Worm (Caenorhabditis elegans) whole organism, young adult: Measurements from ENCODE around the gene srbc-10.

ENCODE experiments used
- B0035.1 ChIP-seq: sonication (generic microtip); optimal IDR thresholded peaks from 2 replicates; lab custom pipeline; 2016; ENCODE audit warnings: missing genetic modification characterization, mild to moderate bottlenecking, missing compliant biosample characterization, missing genotype, missing genetic modification reagents
- C06A6.2 ChIP-seq: fragments of 200-800 bp; sonication (Bioruptor generic); conservative IDR thresholded peaks from 2 replicates; pipeline ENCODE4 v1.3.6; 2022; ENCODE audit warnings: missing genetic modification characterization, missing compliant biosample characterization
- D2030.7 ChIP-seq: fragments of 200-800 bp; sonication (Bioruptor generic); IDR thresholded peaks from 2 replicates; pipeline ENCODE4 v1.3.6; 2022; ENCODE audit warnings: missing genetic modification reagents, missing genetic modification characterization, missing compliant biosample characterization
- F10E7.11 ChIP-seq: sonication (generic microtip); optimal IDR thresholded peaks from 2 replicates; lab custom pipeline; 2017; ENCODE audit warnings: mild to moderate bottlenecking, missing genetic modification characterization, moderate library complexity, missing compliant biosample characterization
- F33H1.4 ChIP-seq: fragments of 200-800 bp; sonication (Bioruptor generic); IDR thresholded peaks from 2 replicates; pipeline ENCODE4 v1.3.6; 2022; ENCODE audit warnings: missing genetic modification reagents, missing genetic modification characterization, missing compliant biosample characterization
- F39B2.1 ChIP-seq: fragments of 200-800 bp; sonication (Bioruptor generic); IDR thresholded peaks from 2 replicates; pipeline ENCODE4 v1.3.6; 2022; ENCODE audit warnings: missing genetic modification reagents, missing genetic modification characterization, missing compliant biosample characterization
- F55B11.4 ChIP-seq: sonication (generic microtip); optimal IDR thresholded peaks from 2 replicates; lab custom pipeline; 2016; ENCODE audit warnings: missing compliant biosample characterization, missing genetic modification characterization, borderline replicate concordance; ENCODE audit not compliant: insufficient read depth
- K11D2.4 ChIP-seq: fragments of 200-800 bp; sonication (Bioruptor generic); IDR thresholded peaks from 2 replicates; pipeline ENCODE4 v1.3.6; 2022; ENCODE audit warnings: missing genetic modification reagents, missing genetic modification characterization, missing compliant biosample characterization
- Y53F4B.3 ChIP-seq: fragments of 200-800 bp; sonication (Bioruptor generic); IDR thresholded peaks from 2 replicates; pipeline ENCODE4 v1.3.6; 2022; ENCODE audit warnings: missing genetic modification reagents, missing genetic modification characterization, missing compliant biosample characterization
- aptf-3 ChIP-seq: fragments of 200-800 bp; sonication (Bioruptor generic); IDR thresholded peaks from 2 replicates; pipeline ENCODE4 v1.3.6; 2022; ENCODE audit warnings: missing genetic modification characterization, missing compliant biosample characterization
- attf-6 ChIP-seq: fragments of 200-800 bp; sonication (Bioruptor generic); IDR thresholded peaks from 2 replicates; pipeline ENCODE4 v1.3.6; 2022; ENCODE audit warnings: missing genetic modification reagents, missing genetic modification characterization, missing compliant biosample characterization
- cebp-2 ChIP-seq: fragments of 200-800 bp; sonication (Bioruptor generic); IDR thresholded peaks from 2 replicates; pipeline ENCODE4 v1.3.6; 2022; ENCODE audit warnings: missing genetic modification characterization, missing compliant biosample characterization
- ceh-40 ChIP-seq: fragments of 200-800 bp; sonication (Bioruptor generic); IDR thresholded peaks from 2 replicates; pipeline ENCODE4 v1.3.6; 2022; ENCODE audit warnings: missing genetic modification characterization, missing compliant biosample characterization
- ceh-58 ChIP-seq: fragments of 200-800 bp; sonication (Bioruptor generic); IDR thresholded peaks from 2 replicates; pipeline ENCODE4 v1.3.6; 2022; ENCODE audit warnings: missing genetic modification characterization, missing compliant biosample characterization
- ceh-79 ChIP-seq: sonication (generic microtip); optimal IDR thresholded peaks from 2 replicates; lab custom pipeline; 2017; ENCODE audit warnings: mild to moderate bottlenecking, missing genetic modification characterization, missing compliant biosample characterization
- chd-7 ChIP-seq: sonication (generic microtip); optimal IDR thresholded peaks from 2 replicates; lab custom pipeline; 2016; ENCODE audit warnings: mild to moderate bottlenecking, missing genetic modification characterization, moderate library complexity, missing compliant biosample characterization
- die-1 ChIP-seq: sonication (generic microtip); optimal IDR thresholded peaks from 2 replicates; lab custom pipeline; 2016; ENCODE audit warnings: missing genotype, mild to moderate bottlenecking, missing genetic modification characterization, missing compliant biosample characterization
- efl-1 ChIP-seq: fragments of 150-350 bp; optimal IDR thresholded peaks from 2 replicates; lab custom pipeline; 2014; ENCODE audit warnings: missing biosample characterization, missing genetic modification reagents, missing genetic modification characterization
- egrh-3 ChIP-seq: fragments of 200-800 bp; sonication (Bioruptor generic); IDR thresholded peaks from 2 replicates; pipeline ENCODE4 v1.3.6; 2022; ENCODE audit warnings: missing genetic modification reagents, missing genetic modification characterization, missing compliant biosample characterization
- ets-4 ChIP-seq: fragments of 200-800 bp; sonication (Bioruptor generic); optimal IDR thresholded peaks from 2 replicates; lab custom pipeline; 2018; ENCODE audit warnings: mild to moderate bottlenecking, missing genetic modification characterization, missing compliant biosample characterization
- gei-17 ChIP-seq: fragments of 200-800 bp; sonication (Bioruptor generic); optimal IDR thresholded peaks from 2 replicates; lab custom pipeline; 2018; ENCODE audit warnings: mild to moderate bottlenecking, missing genetic modification characterization, missing compliant biosample characterization
- hlh-12 ChIP-seq: sonication (generic microtip); optimal IDR thresholded peaks from 2 replicates; lab custom pipeline; 2016; ENCODE audit warnings: missing genetic modification characterization, missing compliant biosample characterization
- hsf-1 ChIP-seq: fragments of 200-800 bp; sonication (Bioruptor generic); IDR thresholded peaks from 2 replicates; pipeline ENCODE4 v1.3.6; 2022; ENCODE audit warnings: missing genetic modification reagents, missing genetic modification characterization, missing compliant biosample characterization
- lin-26 ChIP-seq: fragments of 200-800 bp; sonication (Bioruptor generic); IDR thresholded peaks from 2 replicates; pipeline ENCODE4 v1.3.6; 2022; ENCODE audit warnings: missing genetic modification reagents, missing genetic modification characterization, missing compliant biosample characterization
- lin-35 ChIP-seq, 3 experiments: fragments of 150-350 bp in 2 of 3; sonication (generic microtip) in 1 of 3; optimal IDR thresholded peaks; 2 replicates each; lab custom pipeline; 2014 to 2018; ENCODE audit warnings: missing biosample characterization in 3 of 3, missing genetic modification characterization in 3 of 3, missing genetic modification reagents in 3 of 3
- lin-40 ChIP-seq: sonication (generic microtip); optimal IDR thresholded peaks from 2 replicates; lab custom pipeline; 2016; ENCODE audit warnings: missing genetic modification characterization, mild to moderate bottlenecking, missing compliant biosample characterization, missing genotype, missing genetic modification reagents
- lsl-1 ChIP-seq: fragments of 200-800 bp; sonication (Bioruptor generic); optimal IDR thresholded peaks from 2 replicates; lab custom pipeline; 2018; ENCODE audit warnings: mild to moderate bottlenecking, missing genetic modification characterization, moderate library complexity, missing compliant biosample characterization
- madf-8 ChIP-seq: fragments of 200-800 bp; sonication (Bioruptor generic); conservative IDR thresholded peaks from 2 replicates; pipeline ENCODE4 v1.3.6; 2022; ENCODE audit warnings: missing genetic modification reagents, missing genetic modification characterization, missing compliant biosample characterization
- mcd-1 ChIP-seq: fragments of 200-800 bp; sonication (Bioruptor generic); IDR thresholded peaks from 2 replicates; pipeline ENCODE4 v1.3.6; 2022; ENCODE audit warnings: missing genetic modification reagents, missing genetic modification characterization, missing compliant biosample characterization
- nfyb-1 ChIP-seq: fragments of 200-800 bp; sonication (Bioruptor generic); IDR thresholded peaks from 2 replicates; pipeline ENCODE4 v1.3.6; 2022; ENCODE audit warnings: missing genetic modification reagents, missing genetic modification characterization, missing compliant biosample characterization
- nhr-120 ChIP-seq: fragments of 200-800 bp; sonication (Bioruptor generic); IDR thresholded peaks from 2 replicates; pipeline ENCODE4 v1.3.6; 2022; ENCODE audit warnings: missing genetic modification characterization, missing compliant biosample characterization
- nhr-179 ChIP-seq: sonication (generic microtip); optimal IDR thresholded peaks from 2 replicates; lab custom pipeline; 2016; ENCODE audit warnings: mild to moderate bottlenecking, missing genetic modification characterization, missing compliant biosample characterization
- nhr-27 ChIP-seq: fragments of 200-800 bp; sonication (Bioruptor generic); optimal IDR thresholded peaks from 2 replicates; lab custom pipeline; 2018; ENCODE audit warnings: mild to moderate bottlenecking, missing genetic modification characterization, moderate library complexity, missing compliant biosample characterization
- sea-2 ChIP-seq: fragments of 200-800 bp; sonication (Bioruptor generic); IDR thresholded peaks from 2 replicates; pipeline ENCODE4 v1.3.6; 2022; ENCODE audit warnings: missing genetic modification characterization, missing compliant biosample characterization
- tlf-1 ChIP-seq: fragments of 200-800 bp; sonication (Bioruptor generic); optimal IDR thresholded peaks from 2 replicates; lab custom pipeline; 2018; ENCODE audit warnings: mild to moderate bottlenecking, missing genetic modification characterization, missing compliant biosample characterization
- ztf-22 ChIP-seq: fragments of 200-800 bp; sonication (Bioruptor generic); optimal IDR thresholded peaks from 2 replicates; lab custom pipeline; 2018; ENCODE audit warnings: mild to moderate bottlenecking, missing genetic modification characterization, moderate library complexity, missing compliant biosample characterization
- ztf-25 ChIP-seq: fragments of 200-800 bp; sonication (Bioruptor generic); IDR thresholded peaks from 2 replicates; pipeline ENCODE4 v1.3.6; 2022; ENCODE audit warnings: missing genetic modification reagents, missing genetic modification characterization, missing compliant biosample characterization

Gene srbc-10

DNA sequence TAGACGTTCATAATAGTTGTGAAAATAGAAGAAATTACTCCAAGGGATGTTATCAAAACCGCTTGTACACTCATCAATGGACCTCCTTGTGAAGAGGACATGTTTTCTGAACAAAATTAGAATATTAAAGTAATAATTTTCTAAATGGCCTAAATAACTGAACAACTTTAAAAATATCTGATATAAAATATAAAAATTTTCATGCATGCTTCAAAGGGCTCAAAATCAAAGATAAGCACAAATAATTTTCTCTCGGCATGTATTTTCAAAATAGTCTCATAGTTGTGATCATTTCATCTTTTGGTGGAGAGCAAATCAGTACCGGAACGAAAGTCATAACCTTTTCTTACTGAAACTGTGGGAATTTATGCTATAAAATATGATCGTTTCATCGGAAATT is 7.8 kb downstream of the srbc-10 start, which contains the start of gene srbc-8:
srbc-8 (minus strand) TSS at position 101 of the 400 bp plus-strand sequence.
- TF ChIP-seq nhr-179 = no peak
- no peak for TF ChIP-seq sea-2 (GFP tag; lab: Robert Waterston, UW)
- TF ChIP-seq madf-8 = no peak
- no peak for TF ChIP-seq aptf-3 (GFP tag; lab: Robert Waterston, UW)
- no peak for TF ChIP-seq egrh-3 (GFP tag; lab: Robert Waterston, UW)
- TF ChIP-seq lin-26 = no peak
- TF ChIP-seq C06A6.2 (GFP tag; lab: Robert Waterston, UW) = no peak
- no peak for TF ChIP-seq efl-1 (GFP tag; lab: Kevin White, UChicago)
- TF ChIP-seq D2030.7 (GFP tag; lab: Robert Waterston, UW) = no peak
- no peak for TF ChIP-seq F10E7.11 (tag; lab: Kevin White, UChicago)
- TF ChIP-seq ceh-40 = no peak
- no peak for TF ChIP-seq ets-4 (GFP tag; lab: Kevin White, UChicago)
- TF ChIP-seq, all 124 proteins: peak for 0

DNA sequence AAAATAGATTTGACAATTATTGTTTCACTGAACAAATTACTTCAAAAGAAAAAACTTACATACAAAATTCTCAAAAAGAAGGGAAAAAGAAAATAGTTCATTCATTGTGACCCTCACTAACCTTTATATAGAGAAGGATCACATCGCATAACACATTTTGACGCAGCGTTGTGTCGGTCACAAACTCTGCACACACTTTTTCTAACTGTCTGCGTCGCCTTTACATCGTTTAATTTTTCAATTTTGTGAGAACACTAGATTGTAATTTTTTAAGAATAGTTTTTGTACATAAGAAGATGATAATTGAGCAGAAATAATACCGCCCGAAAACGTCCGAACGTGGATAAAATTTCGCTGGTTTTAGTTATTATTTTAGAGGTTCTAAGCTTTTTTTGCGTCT is 11.9 kb downstream of the srbc-10 start, which contains the start of gene C18B10.6:
C18B10.6 (minus strand) TSS at position 101 of the 400 bp plus-strand sequence.
- TF ChIP-seq K11D2.4 (GFP tag; lab: Robert Waterston, UW) (no peak), ztf-22 (GFP tag; lab: Kevin White, UChicago) (no peak), efl-1 (GFP tag; lab: Kevin White, UChicago) (no peak), ceh-58 (GFP tag; lab: Robert Waterston, UW) (no peak), mcd-1 (GFP tag; lab: Robert Waterston, UW) (no peak), ets-4 (GFP tag; lab: Kevin White, UChicago) (no peak), gei-17 (GFP tag; lab: Kevin White, UChicago) (no peak)

DNA sequence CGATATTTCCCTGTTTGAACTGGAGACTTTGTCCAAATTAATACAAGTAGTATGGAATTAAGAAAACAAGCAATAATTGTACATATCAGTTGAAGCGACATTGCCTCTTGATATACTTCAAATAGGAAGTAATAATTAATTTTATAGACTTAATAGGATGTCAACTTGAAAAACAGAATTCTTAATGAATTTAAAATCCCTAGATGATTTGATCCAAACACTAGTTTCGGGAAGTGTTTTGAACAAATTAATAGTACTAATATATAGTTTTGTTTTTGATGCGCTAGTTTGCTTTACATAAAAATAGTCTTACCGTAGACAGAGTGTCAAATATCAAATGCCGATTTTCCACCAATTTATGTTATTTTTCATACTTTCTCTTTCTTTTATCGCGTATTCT is 14.4 kb downstream of the srbc-10 start, which contains the start of gene str-190:
str-190 (minus strand) TSS at position 101 of the 400 bp plus-strand sequence.
- TF ChIP-seq tlf-1 (no peak), hsf-1 (GFP tag; lab: Robert Waterston, UW) (no peak), nhr-120 (GFP tag; lab: Robert Waterston, UW) (no peak), cebp-2 (GFP tag; lab: Robert Waterston, UW) (no peak), F33H1.4 (GFP tag; lab: Robert Waterston, UW) (no peak), lin-40 (tag; lab: Kevin White, UChicago) (no peak), hlh-12 (no peak), ceh-79 (tag; lab: Kevin White, UChicago) (no peak), B0035.1 (no peak), ztf-25 (GFP tag; lab: Robert Waterston, UW) (no peak), die-1 (no peak), nhr-27 (no peak), ceh-40 (no peak), lin-35 (GFP tag; optimal IDR thresholded peaks at IDR 0.05; lab: Kevin White, UChicago) (no peak), nfyb-1 (GFP tag; lab: Robert Waterston, UW) (no peak), Y53F4B.3 (GFP tag; lab: Robert Waterston, UW) (no peak), attf-6 (GFP tag; lab: Robert Waterston, UW) (no peak)

DNA sequence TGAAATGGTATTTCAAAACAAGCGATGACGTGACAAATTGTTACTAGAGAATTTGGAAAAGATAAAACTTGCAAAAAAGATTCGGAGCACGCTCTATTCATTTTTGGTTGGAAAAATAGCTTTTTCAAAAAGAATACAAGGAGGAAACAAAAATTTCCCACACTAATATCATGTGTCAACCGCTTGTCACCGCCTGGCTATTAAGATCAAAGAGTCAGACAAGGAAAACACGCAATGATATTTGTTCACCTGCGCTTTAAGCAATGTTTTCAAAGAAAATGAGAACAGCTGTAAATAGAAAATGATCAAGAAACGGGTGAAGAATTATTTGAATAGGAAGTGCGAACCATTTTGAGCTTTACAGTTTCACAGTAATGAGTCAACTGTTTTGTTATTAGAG is 16.1 kb downstream of the srbc-10 start, which contains the start of gene srh-125:
srh-125 (minus strand) TSS at position 101 of the 400 bp plus-strand sequence.
- TF ChIP-seq gei-17 (GFP tag; lab: Kevin White, UChicago) (no peak), chd-7 (tag; lab: Kevin White, UChicago) (no peak), lsl-1 (GFP tag; lab: Kevin White, UChicago) (no peak), F39B2.1 (no peak), F55B11.4 (tag; lab: Kevin White, UChicago) (no peak)
